Fruit fly (Drosophila melanogaster): Measurements from ENCODE around the gene orb2.
A peak's percentile ranks its signal among the peaks of the same experiment; 100 is the strongest.

Gene orb2

DNA sequence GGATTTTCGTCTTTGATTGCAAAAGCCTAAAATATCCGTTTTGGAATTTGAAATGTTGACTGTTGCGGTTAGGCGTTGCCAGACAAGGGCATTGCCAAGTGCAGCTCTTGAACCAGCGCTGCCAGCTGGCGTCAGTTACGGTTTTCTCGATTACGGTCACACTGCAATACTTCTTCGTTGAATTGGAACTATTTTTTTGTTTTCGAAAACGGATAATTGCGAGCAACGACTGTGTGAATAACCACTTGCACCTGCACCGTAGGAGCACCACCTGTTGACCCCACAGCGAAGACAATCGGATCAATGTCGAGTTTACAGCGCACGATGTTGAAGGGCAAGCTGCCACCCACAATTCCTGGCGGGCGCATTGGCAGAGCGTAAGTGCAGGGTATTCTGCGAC, 32.3 kb upstream of the orb2 start, which contains the start of gene CG5068 (continued):
- TF ChIP-seq kay (GFP tag; optimal IDR thresholded peaks at IDR 0.05) (no peak), fd3F (GFP tag; optimal IDR thresholded peaks at IDR 0.05) (no peak), Bdp1 (GFP tag; optimal IDR thresholded peaks at IDR 0.05) (peak; percentile 0), Opbp (GFP tag; IDR thresholded peaks at IDR 0.05; ENCODE audit: partially characterized antibody) (peak; percentile 37; the same call in 1 of the 3 replicates), E2f2 (GFP tag; IDR thresholded peaks at IDR 0.05) (peak; percentile 83), fu2 (GFP tag; optimal IDR thresholded peaks at IDR 0.05) (no peak), unc-4 (GFP tag; IDR thresholded peaks at IDR 0.05; ENCODE audit: partially characterized antibody) (peak; percentile 21; the same call in 1 of the 2 replicates), MESR4 (GFP tag; optimal IDR thresholded peaks at IDR 0.05) (peak; percentile 85), Dll (GFP tag; IDR thresholded peaks at IDR 0.05; ENCODE audit: partially characterized antibody) (0 out of 4 replicates have a peak, but pooled peaks have one; percentile 17), GATAe (GFP tag; conservative IDR thresholded peaks at IDR 0.05) (no peak), pum (GFP tag; optimal IDR thresholded peaks at IDR 0.05) (no peak), Sox100B (GFP tag; optimal IDR thresholded peaks at IDR 0.05) (no peak), sisA (GFP tag; IDR thresholded peaks at IDR 0.05) (no peak), CG8290 (GFP tag; optimal IDR thresholded peaks at IDR 0.05) (no peak), CG8290 (tag; optimal IDR thresholded peaks at IDR 0.05) (no peak), MBD-R2 (GFP tag; IDR thresholded peaks at IDR 0.05) (peak; percentile 86), trh (GFP tag; optimal IDR thresholded peaks at IDR 0.05) (no peak), CG17912 (GFP tag; optimal IDR thresholded peaks at IDR 0.05) (peak; percentile 7), abd-A (tag; optimal IDR thresholded peaks at IDR 0.05) (no peak), BEAF-32 (GFP tag; optimal IDR thresholded peaks at IDR 0.05) (peak; percentile 34), CG4820 (GFP tag; optimal IDR thresholded peaks at IDR 0.05) (no peak), amos (GFP tag; IDR thresholded peaks at IDR 0.05; ENCODE audit: partially characterized antibody) (peak; percentile 51; the same call in 1 of the 2 replicates), CG9215 (GFP tag; IDR thresholded peaks at IDR 0.05) (peak; percentile 100), Ets97D (GFP tag; optimal IDR thresholded peaks at IDR 0.05) (peak; percentile 69), chinmo (GFP tag; IDR thresholded peaks at IDR 0.05; ENCODE audit: partially characterized antibody) (peak; percentile 21; the same call in 1 of the 4 replicates), CG9797 (GFP tag; optimal IDR thresholded peaks at IDR 0.05) (peak; percentile 77), Dref (GFP tag; IDR thresholded peaks at IDR 0.05) (peak; percentile 33; the same call in 1 of the 2 replicates), CG14667 (GFP tag; IDR thresholded peaks at IDR 0.05) (no peak), CG3847 (GFP tag; IDR thresholded peaks at IDR 0.05) (peak; percentile 80), ewg (GFP tag; optimal IDR thresholded peaks at IDR 0.05) (peak; percentile 5), gfzf (GFP tag; optimal IDR thresholded peaks at IDR 0.05) (peak; percentile 64), ci (GFP tag; IDR thresholded peaks at IDR 0.05) (0 out of 3 replicates have a peak, but pooled peaks have one; percentile 18), CG2129 (GFP tag; IDR thresholded peaks at IDR 0.05; ENCODE audit: partially characterized antibody) (no peak), D19B (GFP tag; optimal IDR thresholded peaks at IDR 0.05) (peak; percentile 22), tna (GFP tag; IDR thresholded peaks at IDR 0.05; ENCODE audit: partially characterized antibody) (peak; percentile 25; the same call in 1 of the 2 replicates), CG12744 (GFP tag; optimal IDR thresholded peaks at IDR 0.05) (no peak), bbx (GFP tag; IDR thresholded peaks at IDR 0.05; ENCODE audit: partially characterized antibody) (0 out of 2 replicates have a peak, but pooled peaks have one; percentile 26), CG2199 (GFP tag; IDR thresholded peaks at IDR 0.05) (0 out of 3 replicates have a peak, but pooled peaks have one; percentile 20), CG1603 (tag; optimal IDR thresholded peaks at IDR 0.05) (peak; percentile 74), Bgb (GFP tag; IDR thresholded peaks at IDR 0.05; ENCODE audit: partially characterized antibody) (peak; percentile 49; the same call in 1 of the 2 replicates), bsh (GFP tag; optimal IDR thresholded peaks at IDR 0.05) (no peak), ato (GFP tag; IDR thresholded peaks at IDR 0.05; ENCODE audit: partially characterized antibody) (peak; percentile 13), Med (GFP tag) (peak; percentile 77), knrl (GFP tag; IDR thresholded peaks at IDR 0.05; ENCODE audit: partially characterized antibody) (peak; percentile 23; the same call in 1 of the 3 replicates), aop (GFP tag; IDR thresholded peaks at IDR 0.05) (no peak), D19A (tag; optimal IDR thresholded peaks at IDR 0.05) (peak; percentile 22), CG11560 (tag; IDR thresholded peaks at IDR 0.05) (no peak), Sin3A (optimal IDR thresholded peaks at IDR 0.05) (peak; percentile 33), Myb (GFP tag; optimal IDR thresholded peaks at IDR 0.05) (peak; percentile 98), Hr3 (GFP tag; optimal IDR thresholded peaks at IDR 0.05) (no peak)

All from whole organism, embryonic.